Worm (Caenorhabditis elegans) whole organism, L1 larva: ENCODE measurements around the gene fbxa-114.

Experiments
- ceh-8 ChIP-seq: fragments of 200-800 bp; sonication (Bioruptor generic); optimal IDR thresholded peaks from 2 replicates; lab custom pipeline; 2018; ENCODE audit warnings: mild to moderate bottlenecking, missing genetic modification characterization, moderate library complexity, missing compliant biosample characterization
- hlh-17 ChIP-seq: fragments of 200-800 bp; sonication (Bioruptor generic); optimal IDR thresholded peaks from 2 replicates; lab custom pipeline; 2018; ENCODE audit warnings: missing genetic modification characterization, mild to moderate bottlenecking, missing compliant biosample characterization, moderate library complexity, borderline replicate concordance
- lin-13 ChIP-seq: fragments of 150-350 bp; optimal IDR thresholded peaks from 2 replicates; lab custom pipeline; 2014; ENCODE audit warnings: missing biosample characterization, missing genetic modification reagents, missing genetic modification characterization
- nhr-19 ChIP-seq: fragments of 200-800 bp; sonication (Bioruptor generic); conservative IDR thresholded peaks from 2 replicates; pipeline ENCODE4 v1.3.6; 2022; ENCODE audit warnings: missing genetic modification characterization, missing compliant biosample characterization
- nhr-237 ChIP-seq: fragments of 150-350 bp; optimal IDR thresholded peaks from 2 replicates; lab custom pipeline; 2014; ENCODE audit warnings: missing biosample characterization, missing genetic modification characterization
- nhr-77 ChIP-seq: fragments of 150-350 bp; optimal IDR thresholded peaks from 2 replicates; lab custom pipeline; 2014; ENCODE audit warnings: missing biosample characterization, missing genetic modification characterization
- snpc-4 ChIP-seq: fragments of 150-350 bp; optimal IDR thresholded peaks from 2 replicates; lab custom pipeline; 2014; ENCODE audit warnings: missing biosample characterization, missing genetic modification characterization

- TF ChIP-seq lin-13, result no peak
- no peak for TF ChIP-seq hlh-17 (GFP tag; lab: Kevin White, UChicago)
- TF ChIP-seq ceh-8 (GFP tag; lab: Kevin White, UChicago), result no peak
- TF ChIP-seq snpc-4 (tag; lab: Kevin White, UChicago), result no peak
- TF ChIP-seq nhr-237, result no peak
- no peak for TF ChIP-seq nhr-77 (tag; lab: Kevin White, UChicago)
- TF ChIP-seq nhr-19 (GFP tag; lab: Robert Waterston, UW), result no peak
Measured at ce11 chrV:20162290-20163104, 38.9 kb upstream of the fbxa-114 start.
